Worm (Caenorhabditis elegans) whole organism, young adult: ENCODE measurements around the gene sec-61.A.

Experiments
- B0336.3 ChIP-seq: fragments of 200-800 bp; sonication (Bioruptor generic); IDR thresholded peaks from 2 replicates; pipeline ENCODE4 v1.3.6; 2022; ENCODE audit warnings: missing genetic modification characterization, missing compliant biosample characterization
- D2030.7 ChIP-seq: fragments of 200-800 bp; sonication (Bioruptor generic); IDR thresholded peaks from 2 replicates; pipeline ENCODE4 v1.3.6; 2022; ENCODE audit warnings: missing genetic modification reagents, missing genetic modification characterization, missing compliant biosample characterization
- F23B12.7 ChIP-seq: sonication (generic microtip); optimal IDR thresholded peaks from 2 replicates; lab custom pipeline; 2017; ENCODE audit warnings: missing genetic modification characterization, mild to moderate bottlenecking, missing compliant biosample characterization, antibody characterized with exemption, moderate library complexity; ENCODE audit not compliant: insufficient read depth
- F39B2.1 ChIP-seq: fragments of 200-800 bp; sonication (Bioruptor generic); IDR thresholded peaks from 2 replicates; pipeline ENCODE4 v1.3.6; 2022; ENCODE audit warnings: missing genetic modification reagents, missing genetic modification characterization, missing compliant biosample characterization
- F49E8.2 ChIP-seq: sonication (generic microtip); optimal IDR thresholded peaks from 3 replicates; lab custom pipeline; 2017; ENCODE audit warnings: missing genetic modification characterization, mild to moderate bottlenecking, missing compliant biosample characterization, antibody characterized with exemption, moderate library complexity; ENCODE audit not compliant: insufficient read depth
- F55B11.4 ChIP-seq: sonication (generic microtip); optimal IDR thresholded peaks from 2 replicates; lab custom pipeline; 2016; ENCODE audit warnings: missing compliant biosample characterization, missing genetic modification characterization, borderline replicate concordance; ENCODE audit not compliant: insufficient read depth
- F57C9.4 ChIP-seq: sonication (generic microtip); optimal IDR thresholded peaks from 2 replicates; lab custom pipeline; 2017; ENCODE audit warnings: mild to moderate bottlenecking, missing genetic modification characterization, missing compliant biosample characterization
- T07F8.4 ChIP-seq: sonication (generic microtip); optimal IDR thresholded peaks from 2 replicates; lab custom pipeline; 2016; ENCODE audit warnings: mild to moderate bottlenecking, missing genetic modification characterization, moderate library complexity, missing compliant biosample characterization
- Y53G8AR.9 ChIP-seq: fragments of 200-800 bp; sonication (Bioruptor generic); conservative IDR thresholded peaks from 2 replicates; pipeline ENCODE4 v1.3.6; 2022; ENCODE audit warnings: missing genetic modification reagents, missing genetic modification characterization, missing compliant biosample characterization
- Y67H2A.10 ChIP-seq: fragments of 200-800 bp; sonication (Bioruptor generic); conservative IDR thresholded peaks from 2 replicates; pipeline ENCODE4 v1.3.6; 2022; ENCODE audit warnings: missing genetic modification reagents, missing genetic modification characterization, missing compliant biosample characterization
- akir-1 ChIP-seq: fragments of 200-800 bp; sonication (Bioruptor generic); optimal IDR thresholded peaks from 2 replicates; lab custom pipeline; 2018; ENCODE audit warnings: mild to moderate bottlenecking, missing genetic modification characterization, moderate library complexity, missing compliant biosample characterization
- aptf-2 ChIP-seq: fragments of 200-800 bp; sonication (Bioruptor generic); conservative IDR thresholded peaks from 2 replicates; pipeline ENCODE4 v1.3.6; 2022; ENCODE audit warnings: missing genetic modification reagents, missing genetic modification characterization, missing compliant biosample characterization
- aptf-3 ChIP-seq: fragments of 200-800 bp; sonication (Bioruptor generic); IDR thresholded peaks from 2 replicates; pipeline ENCODE4 v1.3.6; 2022; ENCODE audit warnings: missing genetic modification characterization, missing compliant biosample characterization
- athp-1 ChIP-seq: sonication (generic microtip); optimal IDR thresholded peaks from 2 replicates; lab custom pipeline; 2017; ENCODE audit warnings: mild to moderate bottlenecking, missing genetic modification characterization, missing compliant biosample characterization
- attf-3 ChIP-seq: fragments of 200-800 bp; sonication (Bioruptor generic); conservative IDR thresholded peaks from 2 replicates; pipeline ENCODE4 v1.3.6; 2022; ENCODE audit warnings: missing genetic modification reagents, missing genetic modification characterization, missing compliant biosample characterization
- attf-5 ChIP-seq: fragments of 200-800 bp; sonication (Bioruptor generic); optimal IDR thresholded peaks from 2 replicates; lab custom pipeline; 2018; ENCODE audit warnings: mild to moderate bottlenecking, missing genetic modification characterization, missing compliant biosample characterization
- attf-6 ChIP-seq: fragments of 200-800 bp; sonication (Bioruptor generic); IDR thresholded peaks from 2 replicates; pipeline ENCODE4 v1.3.6; 2022; ENCODE audit warnings: missing genetic modification reagents, missing genetic modification characterization, missing compliant biosample characterization
- ccch-3 ChIP-seq: fragments of 200-800 bp; sonication (Bioruptor generic); optimal IDR thresholded peaks from 2 replicates; lab custom pipeline; 2018; ENCODE audit warnings: mild to moderate bottlenecking, missing genetic modification characterization, missing compliant biosample characterization
- cebp-2 ChIP-seq: fragments of 200-800 bp; sonication (Bioruptor generic); IDR thresholded peaks from 2 replicates; pipeline ENCODE4 v1.3.6; 2022; ENCODE audit warnings: missing genetic modification characterization, missing compliant biosample characterization
- dpff-1 ChIP-seq: sonication (generic microtip); optimal IDR thresholded peaks from 2 replicates; lab custom pipeline; 2017; ENCODE audit warnings: mild to moderate bottlenecking, missing genetic modification characterization, missing compliant biosample characterization
- ekl-4 ChIP-seq: fragments of 200-800 bp; sonication (Bioruptor generic); IDR thresholded peaks from 2 replicates; pipeline ENCODE4 v1.3.6; 2022; ENCODE audit warnings: missing genetic modification reagents, missing genetic modification characterization, missing compliant biosample characterization
- fkh-3 ChIP-seq: sonication (generic microtip); optimal IDR thresholded peaks from 2 replicates; lab custom pipeline; 2016; ENCODE audit warnings: mild to moderate bottlenecking, missing genetic modification characterization, missing compliant biosample characterization
- him-1 ChIP-seq: sonication (generic microtip); optimal IDR thresholded peaks from 2 replicates; lab custom pipeline; 2016; ENCODE audit warnings: missing genotype, missing genetic modification reagents, missing genetic modification characterization, missing compliant biosample characterization
- hlh-12 ChIP-seq: sonication (generic microtip); optimal IDR thresholded peaks from 2 replicates; lab custom pipeline; 2016; ENCODE audit warnings: missing genetic modification characterization, missing compliant biosample characterization
- hlh-26 ChIP-seq: fragments of 200-800 bp; sonication (Bioruptor generic); conservative IDR thresholded peaks from 2 replicates; pipeline ENCODE4 v1.3.6; 2022; ENCODE audit warnings: missing genetic modification reagents, missing genetic modification characterization, missing compliant biosample characterization
- hmg-20 ChIP-seq: fragments of 200-800 bp; sonication (Bioruptor generic); IDR thresholded peaks from 2 replicates; pipeline ENCODE4 v1.3.6; 2022; ENCODE audit warnings: missing genetic modification reagents, missing genetic modification characterization, missing compliant biosample characterization
- hrde-1 ChIP-seq: sonication (generic microtip); optimal IDR thresholded peaks from 2 replicates; lab custom pipeline; 2016; ENCODE audit warnings: missing genetic modification characterization, mild to moderate bottlenecking, missing compliant biosample characterization, moderate library complexity, missing genotype, missing genetic modification reagents, borderline replicate concordance
- let-607 ChIP-seq, 2 experiments: fragments of 200-800 bp in 1 of 2; sonication (Bioruptor generic) in 1 of 2; sonication (generic microtip) in 1 of 2; optimal IDR thresholded peaks; 2 replicates each; lab custom pipeline; 2016 to 2018; ENCODE audit warnings: mild to moderate bottlenecking in 2 of 2, missing compliant biosample characterization in 2 of 2, missing genetic modification characterization in 2 of 2, moderate library complexity in 2 of 2, missing genotype in 1 of 2
- lin-26 ChIP-seq: fragments of 200-800 bp; sonication (Bioruptor generic); IDR thresholded peaks from 2 replicates; pipeline ENCODE4 v1.3.6; 2022; ENCODE audit warnings: missing genetic modification reagents, missing genetic modification characterization, missing compliant biosample characterization
- lin-40 ChIP-seq: sonication (generic microtip); optimal IDR thresholded peaks from 2 replicates; lab custom pipeline; 2016; ENCODE audit warnings: missing genetic modification characterization, mild to moderate bottlenecking, missing compliant biosample characterization, missing genotype, missing genetic modification reagents
- lin-54 ChIP-seq: fragments of 200-800 bp; sonication (Bioruptor generic); optimal IDR thresholded peaks from 2 replicates; lab custom pipeline; 2018; ENCODE audit warnings: mild to moderate bottlenecking, missing genetic modification characterization, missing compliant biosample characterization
- lir-1 ChIP-seq: fragments of 200-800 bp; sonication (Bioruptor generic); conservative IDR thresholded peaks from 2 replicates; pipeline ENCODE4 v1.3.6; 2022; ENCODE audit warnings: missing genetic modification reagents, missing genetic modification characterization, missing compliant biosample characterization
- madf-3 ChIP-seq: fragments of 200-800 bp; sonication (Bioruptor generic); IDR thresholded peaks from 2 replicates; pipeline ENCODE4 v1.3.6; 2022; ENCODE audit warnings: missing genetic modification reagents, missing genetic modification characterization, missing compliant biosample characterization
- madf-6 ChIP-seq: fragments of 200-800 bp; sonication (Bioruptor generic); IDR thresholded peaks from 2 replicates; pipeline ENCODE4 v1.3.6; 2022; ENCODE audit warnings: missing genetic modification reagents, missing genetic modification characterization, missing compliant biosample characterization
- madf-8 ChIP-seq: fragments of 200-800 bp; sonication (Bioruptor generic); conservative IDR thresholded peaks from 2 replicates; pipeline ENCODE4 v1.3.6; 2022; ENCODE audit warnings: missing genetic modification reagents, missing genetic modification characterization, missing compliant biosample characterization
- mcd-1 ChIP-seq: fragments of 200-800 bp; sonication (Bioruptor generic); IDR thresholded peaks from 2 replicates; pipeline ENCODE4 v1.3.6; 2022; ENCODE audit warnings: missing genetic modification reagents, missing genetic modification characterization, missing compliant biosample characterization
- mel-28 ChIP-seq: sonication (generic microtip); optimal IDR thresholded peaks from 2 replicates; lab custom pipeline; 2016; ENCODE audit warnings: borderline replicate concordance, mild to moderate bottlenecking, missing genetic modification characterization, missing compliant biosample characterization
- mxl-1 ChIP-seq: sonication (generic microtip); optimal IDR thresholded peaks from 2 replicates; lab custom pipeline; 2016; ENCODE audit warnings: missing genetic modification characterization, missing compliant biosample characterization
- nhr-179 ChIP-seq: sonication (generic microtip); optimal IDR thresholded peaks from 2 replicates; lab custom pipeline; 2016; ENCODE audit warnings: mild to moderate bottlenecking, missing genetic modification characterization, missing compliant biosample characterization
- pbrm-1 ChIP-seq: fragments of 200-800 bp; sonication (Bioruptor generic); IDR thresholded peaks from 2 replicates; pipeline ENCODE4 v1.3.6; 2022; ENCODE audit warnings: missing genetic modification reagents, missing genetic modification characterization, missing compliant biosample characterization
- pha-4 ChIP-seq: fragments of 150-350 bp; sonication (generic microtip); optimal IDR thresholded peaks from 2 replicates; lab custom pipeline; 2014; ENCODE audit warnings: missing biosample characterization, missing genetic modification reagents, missing genetic modification characterization
- repo-1 ChIP-seq: sonication (generic microtip); optimal IDR thresholded peaks from 2 replicates; lab custom pipeline; 2017; ENCODE audit warnings: mild to moderate bottlenecking, missing genetic modification characterization, missing compliant biosample characterization
- sdz-38 ChIP-seq: sonication (generic microtip); optimal IDR thresholded peaks from 2 replicates; lab custom pipeline; 2016; ENCODE audit warnings: missing genotype, missing genetic modification characterization, missing compliant biosample characterization
- sea-2 ChIP-seq: fragments of 200-800 bp; sonication (Bioruptor generic); IDR thresholded peaks from 2 replicates; pipeline ENCODE4 v1.3.6; 2022; ENCODE audit warnings: missing genetic modification characterization, missing compliant biosample characterization
- snpc-3.4 ChIP-seq: sonication (generic microtip); optimal IDR thresholded peaks from 2 replicates; lab custom pipeline; 2017; ENCODE audit warnings: missing genetic modification characterization, mild to moderate bottlenecking, missing compliant biosample characterization, antibody characterized with exemption, moderate library complexity, missing genotype, missing genetic modification reagents
- tbx-9 ChIP-seq: sonication (generic microtip); optimal IDR thresholded peaks from 2 replicates; lab custom pipeline; 2016; ENCODE audit warnings: borderline replicate concordance, missing genetic modification characterization, inconsistent platforms, missing compliant biosample characterization
- unc-130 ChIP-seq: sonication (generic microtip); optimal IDR thresholded peaks from 2 replicates; lab custom pipeline; 2016; ENCODE audit warnings: missing genetic modification reagents, missing genetic modification characterization, missing compliant biosample characterization
- zim-3 ChIP-seq: sonication (generic microtip); optimal IDR thresholded peaks from 2 replicates; lab custom pipeline; 2017; ENCODE audit warnings: mild to moderate bottlenecking, missing genetic modification characterization, moderate library complexity, missing compliant biosample characterization
- ztf-3 ChIP-seq: fragments of 200-800 bp; sonication (Bioruptor generic); optimal IDR thresholded peaks from 2 replicates; lab custom pipeline; 2018; ENCODE audit warnings: mild to moderate bottlenecking, missing genetic modification characterization, missing compliant biosample characterization

sec-61.A gene

ce11 chrIV:14790579-14790978 is 34.5 kb downstream of the sec-61.A start (continued):
- TF ChIP-seq lin-26 = no peak
- peak; percentile 48 for TF ChIP-seq hrde-1 (tag; lab: Kevin White, UChicago)
- TF ChIP-seq tbx-9 (tag; lab: Kevin White, UChicago) = no peak
- no peak for TF ChIP-seq mxl-1 (tag; lab: Kevin White, UChicago)
- TF ChIP-seq pbrm-1 (GFP tag; lab: Robert Waterston, UW) = 0 out of 2 replicates have a peak, but pooled peaks have one; percentile 7
- TF ChIP-seq unc-130 (GFP tag; lab: Kevin White, UChicago) = no peak
- no peak for TF ChIP-seq attf-5
- TF ChIP-seq lir-1 (GFP tag; lab: Robert Waterston, UW) = no peak
- no peak for TF ChIP-seq hlh-26 (GFP tag; lab: Robert Waterston, UW)
- TF ChIP-seq let-607 (tag; optimal IDR thresholded peaks at IDR 0.05; lab: Kevin White, UChicago) = peak in 1 of 2 experiments; percentile 20
- TF ChIP-seq cebp-2 (GFP tag; lab: Robert Waterston, UW) = no peak
- TF ChIP-seq nhr-179 = no peak
- TF ChIP-seq hlh-12 (tag; lab: Kevin White, UChicago) = no peak
- no peak for TF ChIP-seq mel-28 (tag; lab: Kevin White, UChicago)
- 0 out of 2 replicates have a peak, but pooled peaks have one; percentile 28 for TF ChIP-seq Y67H2A.10 (GFP tag; lab: Robert Waterston, UW)
- TF ChIP-seq mcd-1 (GFP tag; lab: Robert Waterston, UW) = no peak
- TF ChIP-seq ccch-3 (GFP tag; lab: Kevin White, UChicago) = no peak
- no peak for TF ChIP-seq D2030.7 (GFP tag; lab: Robert Waterston, UW)
- no peak for TF ChIP-seq sea-2 (GFP tag; lab: Robert Waterston, UW)
- TF ChIP-seq lin-54 = peak; percentile 21
- no peak for TF ChIP-seq sdz-38 (tag; lab: Kevin White, UChicago)
- TF ChIP-seq dpff-1 = no peak
- no peak for TF ChIP-seq attf-3 (GFP tag; lab: Robert Waterston, UW)
- TF ChIP-seq fkh-3 (tag; lab: Kevin White, UChicago) = no peak
- no peak; the same call in none of the 2 replicates for TF ChIP-seq B0336.3 (GFP tag; lab: Robert Waterston, UW)
- no peak for TF ChIP-seq F23B12.7
- no peak for TF ChIP-seq aptf-2 (GFP tag; lab: Robert Waterston, UW)
- TF ChIP-seq pha-4 = no peak
- no peak for TF ChIP-seq F55B11.4 (tag; lab: Kevin White, UChicago)
- TF ChIP-seq F49E8.2 (tag; lab: Kevin White, UChicago) = no peak
- TF ChIP-seq snpc-3.4 (tag; lab: Kevin White, UChicago) = no peak
- no peak for TF ChIP-seq madf-6 (GFP tag; lab: Robert Waterston, UW)
- no peak for TF ChIP-seq repo-1 (tag; lab: Kevin White, UChicago)
- no peak for TF ChIP-seq F39B2.1 (GFP tag; lab: Robert Waterston, UW)
- TF ChIP-seq T07F8.4 (tag; lab: Kevin White, UChicago) = no peak
- no peak for TF ChIP-seq ztf-3 (GFP tag; lab: Kevin White, UChicago)
- no peak for TF ChIP-seq madf-3
- peak; percentile 7 for TF ChIP-seq lin-40
- TF ChIP-seq him-1 (tag; lab: Kevin White, UChicago) = peak; percentile 73
- no peak for TF ChIP-seq akir-1 (GFP tag; lab: Kevin White, UChicago)
- 0 out of 2 replicates have a peak, but pooled peaks have one; percentile 26 for TF ChIP-seq ekl-4 (GFP tag; lab: Robert Waterston, UW)
- TF ChIP-seq Y53G8AR.9 (GFP tag; lab: Robert Waterston, UW) = no peak
- no peak for TF ChIP-seq aptf-3 (GFP tag; lab: Robert Waterston, UW)
- no peak for TF ChIP-seq zim-3 (tag; lab: Kevin White, UChicago)
- TF ChIP-seq F57C9.4 = no peak
- peak; percentile 95 for TF ChIP-seq attf-6 (GFP tag; lab: Robert Waterston, UW)
- TF ChIP-seq hmg-20 (GFP tag; lab: Robert Waterston, UW) = no peak
- TF ChIP-seq madf-8 (GFP tag; lab: Robert Waterston, UW) = no peak; the same call in 1 of the 2 replicates
- TF ChIP-seq athp-1 = peak; percentile 31
